Fruit fly (Drosophila melanogaster) whole organism, wandering third instar larva: ENCODE results near the gene CG34026.

Experiments used
- Abd-B ChIP-seq: fragments of >200 bp; optimal IDR thresholded peaks from 2 replicates; lab custom pipeline; 2017; ENCODE audit warnings: missing biosample characterization, missing genetic modification characterization
- CG32264 ChIP-seq: fragments of 200-800 bp; sonication (Bioruptor generic); optimal IDR thresholded peaks from 2 replicates; lab custom pipeline; 2016; ENCODE audit warnings: missing biosample characterization, missing genetic modification characterization
- CG9705 ChIP-seq: fragments of 200-800 bp; sonication (Bioruptor generic); optimal IDR thresholded peaks from 2 replicates; lab custom pipeline; 2018; ENCODE audit warnings: missing biosample characterization, mild to moderate bottlenecking, missing genetic modification characterization
- CrebA ChIP-seq: fragments of 200-800 bp; sonication (Bioruptor generic); optimal IDR thresholded peaks from 2 replicates; lab custom pipeline; 2016; ENCODE audit warnings: missing biosample characterization, mild to moderate bottlenecking, missing genetic modification characterization, borderline replicate concordance
- Dfd ChIP-seq: fragments of >200 bp; optimal IDR thresholded peaks from 2 replicates; lab custom pipeline; 2017; ENCODE audit warnings: missing biosample characterization, missing genetic modification characterization
- Dif ChIP-seq: fragments of 200-275, 200-300 bp; sonication (Bioruptor generic); optimal IDR thresholded peaks from 2 replicates; lab custom pipeline; 2018; ENCODE audit warnings: missing biosample characterization, missing genetic modification characterization; ENCODE audit not compliant: partially characterized antibody
- GATAd ChIP-seq: sonication (Bioruptor generic); optimal IDR thresholded peaks from 2 replicates; lab custom pipeline; 2016; ENCODE audit warnings: missing biosample characterization, missing genetic modification characterization
- HLH106 ChIP-seq: fragments of 200-800 bp; optimal IDR thresholded peaks from 3 replicates; lab custom pipeline; 2019; ENCODE audit warnings: missing biosample characterization, mild to moderate bottlenecking, missing genetic modification characterization, moderate library complexity
- Hnf4 ChIP-seq: fragments of 200-800 bp; sonication (Bioruptor generic); optimal IDR thresholded peaks from 2 replicates; lab custom pipeline; 2016; ENCODE audit warnings: missing biosample characterization, mild to moderate bottlenecking, missing genetic modification characterization
- Hr78 ChIP-seq: fragments of >200 bp; optimal IDR thresholded peaks from 2 replicates; lab custom pipeline; 2017; ENCODE audit warnings: missing biosample characterization, missing genetic modification characterization
- Hr83 ChIP-seq: fragments of 200-300 bp; sonication (Bioruptor generic); optimal IDR thresholded peaks from 2 replicates; lab custom pipeline; 2016; ENCODE audit warnings: missing biosample characterization, mild to moderate bottlenecking, missing genetic modification characterization, moderate library complexity; ENCODE audit not compliant: poor library complexity, severe bottlenecking
- Jra ChIP-seq: sonication (Bioruptor generic); optimal IDR thresholded peaks from 2 replicates; lab custom pipeline; 2016; ENCODE audit warnings: missing biosample characterization, missing genetic modification characterization
- Mio ChIP-seq: sonication (Bioruptor generic); optimal IDR thresholded peaks from 2 replicates; lab custom pipeline; 2016; ENCODE audit warnings: missing biosample characterization, missing genetic modification characterization
- Myc ChIP-seq: fragments of >200 bp; optimal IDR thresholded peaks from 2 replicates; lab custom pipeline; 2017
- N ChIP-seq: fragments of >200 bp; optimal IDR thresholded peaks from 2 replicates; lab custom pipeline; 2018; ENCODE audit warnings: missing biosample characterization, missing external identifiers, missing genetic modification characterization
- OdsH ChIP-seq: fragments of 200-800 bp; sonication (Bioruptor generic); optimal IDR thresholded peaks from 2 replicates; lab custom pipeline; 2016; ENCODE audit warnings: missing biosample characterization, mild to moderate bottlenecking, missing genetic modification characterization
- Rel ChIP-seq, 2 experiments: fragments of 200-800 bp; sonication (Bioruptor generic) in 1 of 2; optimal IDR thresholded peaks; 2 replicates in 1 of 2; 3 replicates in 1 of 2; lab custom pipeline; 2016 to 2019; ENCODE audit warnings: mild to moderate bottlenecking in 2 of 2, missing biosample characterization in 2 of 2, missing genetic modification characterization in 2 of 2, moderate library complexity in 1 of 2
- Sp1 ChIP-seq: fragments of 200-800 bp; sonication (Bioruptor generic); optimal IDR thresholded peaks from 3 replicates; lab custom pipeline; 2019; ENCODE audit warnings: missing biosample characterization, mild to moderate bottlenecking, missing genetic modification characterization, moderate library complexity
- Vsx2 ChIP-seq: fragments of 200-300, 225-300 bp; sonication (Bioruptor generic); optimal IDR thresholded peaks from 2 replicates; lab custom pipeline; 2018; ENCODE audit warnings: missing biosample characterization, missing genetic modification characterization; ENCODE audit not compliant: partially characterized antibody
- br ChIP-seq: fragments of 200-800 bp; sonication (Bioruptor generic); optimal IDR thresholded peaks from 2 replicates; lab custom pipeline; 2016; ENCODE audit warnings: missing biosample characterization, missing genetic modification characterization
- brk ChIP-seq: fragments of 200-800 bp; sonication (Bioruptor generic); optimal IDR thresholded peaks from 2 replicates; lab custom pipeline; 2016; ENCODE audit warnings: missing biosample characterization, mild to moderate bottlenecking, missing genetic modification characterization
- dl ChIP-seq, 2 experiments: fragments of 175-275, 200-275 bp in 1 of 2; fragments of 200-275 bp in 1 of 2; sonication (Bioruptor generic); optimal IDR thresholded peaks; lab custom pipeline; 2018; ENCODE audit warnings: mild to moderate bottlenecking in 2 of 2, missing biosample characterization in 2 of 2, missing genetic modification characterization in 2 of 2, moderate library complexity in 2 of 2; ENCODE audit not compliant: partially characterized antibody in 2 of 2, insufficient read depth in 1 of 2
- dmrt93B ChIP-seq: fragments of 200-800 bp; sonication (Bioruptor generic); optimal IDR thresholded peaks from 2 replicates; lab custom pipeline; 2018; ENCODE audit warnings: missing biosample characterization, mild to moderate bottlenecking, missing genetic modification characterization
- dsf ChIP-seq: sonication (Bioruptor generic); optimal IDR thresholded peaks from 2 replicates; lab custom pipeline; 2016; ENCODE audit warnings: missing biosample characterization, missing genetic modification characterization, borderline replicate concordance
- ey ChIP-seq: fragments of 200-800 bp; sonication (Bioruptor generic); optimal IDR thresholded peaks from 2 replicates; lab custom pipeline; 2016; ENCODE audit warnings: missing biosample characterization, missing genetic modification characterization
- foxo ChIP-seq, 2 experiments: fragments of 200-800 bp; sonication (Bioruptor generic); optimal IDR thresholded peaks; 2 replicates in 1 of 2; 3 replicates in 1 of 2; lab custom pipeline; 2016 to 2017; ENCODE audit warnings: missing biosample characterization in 2 of 2, missing genetic modification characterization in 2 of 2
- fru ChIP-seq: fragments of 200-800 bp; sonication (Bioruptor generic); optimal IDR thresholded peaks from 3 replicates; lab custom pipeline; 2016; ENCODE audit warnings: missing biosample characterization, mild to moderate bottlenecking, missing genetic modification characterization
- h ChIP-seq: fragments of 200-800 bp; sonication (Bioruptor generic); optimal IDR thresholded peaks from 3 replicates; lab custom pipeline; 2016; ENCODE audit warnings: missing biosample characterization, mild to moderate bottlenecking, missing genetic modification characterization
- jim ChIP-seq: fragments of 175-275, 200-325 bp; sonication (Bioruptor generic); optimal IDR thresholded peaks from 2 replicates; lab custom pipeline; 2016; ENCODE audit warnings: missing biosample characterization, mild to moderate bottlenecking, missing genetic modification characterization
- lola ChIP-seq: fragments of >200 bp; optimal IDR thresholded peaks from 2 replicates; lab custom pipeline; 2017; ENCODE audit warnings: missing biosample characterization, missing genetic modification characterization
- pan ChIP-seq: fragments of >200 bp; optimal IDR thresholded peaks from 2 replicates; lab custom pipeline; 2017
- psq ChIP-seq: fragments of 200-800 bp; sonication (Bioruptor generic); optimal IDR thresholded peaks from 3 replicates; lab custom pipeline; 2017; ENCODE audit warnings: missing biosample characterization, mild to moderate bottlenecking, missing genetic modification characterization, moderate library complexity
- rgr ChIP-seq: fragments of 200-800 bp; sonication (Bioruptor generic); optimal IDR thresholded peaks from 3 replicates; lab custom pipeline; 2016; ENCODE audit warnings: missing biosample characterization, mild to moderate bottlenecking, missing genetic modification characterization
- sage ChIP-seq: fragments of 200-800 bp; sonication (Bioruptor generic); optimal IDR thresholded peaks from 2 replicates; lab custom pipeline; 2016; ENCODE audit warnings: missing biosample characterization, mild to moderate bottlenecking, missing genetic modification characterization
- sv ChIP-seq: fragments of 200-800 bp; sonication (Bioruptor generic); optimal IDR thresholded peaks from 3 replicates; lab custom pipeline; 2016; ENCODE audit warnings: missing biosample characterization, missing genetic modification characterization
- tai ChIP-seq: sonication (Bioruptor generic); optimal IDR thresholded peaks from 2 replicates; lab custom pipeline; 2016; ENCODE audit warnings: missing biosample characterization, missing genetic modification characterization
- usp ChIP-seq: fragments of >200 bp; optimal IDR thresholded peaks from 2 replicates; lab custom pipeline; 2017; ENCODE audit warnings: missing biosample characterization, missing genetic modification characterization
- woc ChIP-seq: sonication (Bioruptor generic); optimal IDR thresholded peaks from 2 replicates; lab custom pipeline; 2016; ENCODE audit warnings: missing biosample characterization, mild to moderate bottlenecking, missing genetic modification characterization

Gene CG34026

DNA sequence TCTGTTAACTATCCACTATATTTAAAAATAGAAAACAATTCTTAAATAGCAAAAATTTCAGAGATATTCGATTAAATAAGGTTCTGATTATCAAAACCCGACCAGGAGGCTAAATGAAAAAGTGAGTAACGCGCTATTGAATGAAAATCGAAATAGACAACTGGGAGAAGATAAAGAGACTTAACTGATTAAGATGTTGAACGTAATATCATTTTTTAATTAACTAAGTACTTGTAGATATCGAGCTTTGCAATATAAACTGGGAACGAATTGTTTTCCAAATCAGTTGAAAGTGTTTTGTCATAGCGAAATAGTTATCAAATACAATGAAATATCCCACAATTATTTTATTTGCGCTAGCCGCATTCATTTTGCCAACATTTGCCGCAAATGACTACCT, at the start of gene CG34026:
Gene CG34026, plus strand, starts transcription at position 301 of the 400 bp plus-strand sequence.
- TF ChIP-seq lola (GFP tag; lab: Kevin White, UChicago) (no peak), HLH106 (no peak), Myc (no peak), usp (no peak), dmrt93B (GFP tag; lab: Kevin White, UChicago) (no peak), h (no peak), fru (GFP tag; lab: Kevin White, UChicago) (no peak), OdsH (GFP tag; lab: Kevin White, UChicago) (no peak), dsf (GFP tag; lab: Kevin White, UChicago) (no peak), Rel (GFP tag; optimal IDR thresholded peaks at IDR 0.05; lab: Kevin White, UChicago) (no peak), Rel (tag; optimal IDR thresholded peaks at IDR 0.05; lab: Kevin White, UChicago) (no peak), Dfd (GFP tag; lab: Kevin White, UChicago) (no peak), Mio (GFP tag; lab: Kevin White, UChicago) (no peak)

DNA sequence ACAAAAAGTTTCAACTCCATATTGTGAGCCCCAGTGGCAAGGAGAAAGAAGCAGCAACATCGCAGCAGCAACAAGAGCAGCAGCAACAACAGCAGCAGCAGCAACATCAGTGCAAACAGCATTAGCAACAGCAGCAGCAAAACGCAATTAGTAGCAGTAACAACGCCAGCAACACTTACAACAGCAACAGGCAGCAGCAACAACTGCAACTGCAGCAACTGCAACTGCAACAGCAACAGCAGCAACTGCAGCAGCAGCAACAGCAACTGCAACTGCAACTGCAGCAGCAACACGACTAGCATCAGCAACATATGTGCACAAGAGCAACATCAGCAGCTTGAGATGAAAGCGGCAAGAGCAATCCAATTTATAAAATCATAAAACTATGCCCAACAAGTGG, 48.4 kb upstream of the CG34026 start:
- TF ChIP-seq Dfd (GFP tag; lab: Kevin White, UChicago) (peak; percentile 83), Sp1 (GFP tag; lab: Kevin White, UChicago) (no peak)

DNA sequence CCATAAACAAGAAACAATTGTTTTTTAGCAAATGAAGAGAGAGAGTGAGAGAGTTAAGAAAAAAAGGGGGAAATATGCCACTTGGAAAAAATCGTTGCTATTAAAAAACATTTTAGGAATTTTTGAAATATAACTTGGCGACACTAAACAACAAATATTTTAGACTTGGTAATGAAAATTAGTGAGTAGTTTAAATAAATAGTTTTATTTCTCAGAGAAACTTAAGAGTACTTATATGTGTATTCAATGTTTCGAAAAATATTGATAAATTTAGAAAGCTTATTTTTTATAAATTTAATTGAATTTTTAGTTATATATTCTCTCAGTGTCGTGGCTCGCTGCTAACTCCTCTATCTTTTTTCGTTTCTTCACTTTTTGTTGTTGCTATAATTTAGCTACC, 47.7 kb upstream of the CG34026 start:
- TF ChIP-seq Dif (GFP tag; lab: Kevin White, UChicago) = no peak
- TF ChIP-seq fru (GFP tag; lab: Kevin White, UChicago) = peak; percentile 27
- TF ChIP-seq h = no peak
- TF ChIP-seq dsf (GFP tag; lab: Kevin White, UChicago) = no peak
- peak; percentile 50 for TF ChIP-seq HLH106
- no peak for TF ChIP-seq ey (GFP tag; lab: Kevin White, UChicago)
- peak; percentile 18 for TF ChIP-seq rgr (GFP tag; lab: Kevin White, UChicago)
- no peak for TF ChIP-seq Hr78 (GFP tag; lab: Kevin White, UChicago)
- TF ChIP-seq dl (GFP tag; optimal IDR thresholded peaks at IDR 0.05; lab: Kevin White, UChicago; ENCODE audit: insufficient read depth in 1 of 2, partially characterized antibody in 2 of 2) = no peak
- peak; percentile 31 for TF ChIP-seq psq (GFP tag; lab: Kevin White, UChicago)
- no peak for TF ChIP-seq CG9705
- TF ChIP-seq woc (GFP tag; lab: Kevin White, UChicago) = no peak
- TF ChIP-seq pan = no peak
- TF ChIP-seq OdsH (GFP tag; lab: Kevin White, UChicago) = peak; percentile 1
- no peak for TF ChIP-seq GATAd
- TF ChIP-seq N (GFP tag; lab: Kevin White, UChicago) = no peak
- no peak for TF ChIP-seq Vsx2 (GFP tag; lab: Kevin White, UChicago)
- TF ChIP-seq Jra = no peak
- peak; percentile 46 for TF ChIP-seq Sp1 (GFP tag; lab: Kevin White, UChicago)
- TF ChIP-seq foxo (GFP tag; optimal IDR thresholded peaks at IDR 0.05; lab: Kevin White, UChicago) = peak in 1 of 2 experiments; percentile 43

DNA sequence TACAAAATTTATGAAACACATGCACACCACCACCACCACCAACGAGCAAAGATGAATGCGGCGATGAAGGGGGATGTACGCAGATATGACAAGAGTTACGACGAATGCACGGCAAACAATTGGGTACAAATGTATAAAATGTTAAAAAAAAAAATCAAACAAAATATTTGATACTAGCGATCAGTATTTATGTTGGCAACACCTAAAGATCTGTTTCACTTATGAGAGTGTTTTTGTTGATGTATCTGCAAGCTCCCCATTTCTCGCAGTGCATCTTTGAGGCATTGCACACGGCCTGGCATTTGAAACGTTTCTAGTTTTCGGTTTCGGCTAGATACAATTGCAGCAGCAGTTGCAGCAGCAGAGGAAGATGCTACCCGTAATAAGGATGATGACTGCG, 46.8 kb upstream of the CG34026 start:
- no peak for TF ChIP-seq Myc
- TF ChIP-seq CrebA (GFP tag; lab: Kevin White, UChicago) = no peak
- no peak for TF ChIP-seq Dfd (GFP tag; lab: Kevin White, UChicago)
- no peak for TF ChIP-seq tai
- peak; percentile 28 for TF ChIP-seq OdsH (GFP tag; lab: Kevin White, UChicago)
- TF ChIP-seq HLH106 = peak; percentile 17
- TF ChIP-seq woc (GFP tag; lab: Kevin White, UChicago) = no peak
- no peak for TF ChIP-seq Abd-B (GFP tag; lab: Kevin White, UChicago)
- no peak for TF ChIP-seq Dif (GFP tag; lab: Kevin White, UChicago)
- no peak for TF ChIP-seq lola (GFP tag; lab: Kevin White, UChicago)
- TF ChIP-seq Hr78 (GFP tag; lab: Kevin White, UChicago) = no peak
- no peak for TF ChIP-seq CG9705
- no peak for TF ChIP-seq Hr83 (GFP tag; lab: Kevin White, UChicago)
- TF ChIP-seq rgr (GFP tag; lab: Kevin White, UChicago) = peak; percentile 54
- no peak for TF ChIP-seq CG32264 (GFP tag; lab: Kevin White, UChicago)
- no peak for TF ChIP-seq N (GFP tag; lab: Kevin White, UChicago)
- TF ChIP-seq ey (GFP tag; lab: Kevin White, UChicago) = peak; percentile 55
- TF ChIP-seq foxo (GFP tag; optimal IDR thresholded peaks at IDR 0.05; lab: Kevin White, UChicago) = peak in 1 of 2 experiments; percentile 72
- peak; percentile 4 for TF ChIP-seq psq (GFP tag; lab: Kevin White, UChicago)
- peak; percentile 53 for TF ChIP-seq Sp1 (GFP tag; lab: Kevin White, UChicago)
- TF ChIP-seq sv (GFP tag; lab: Kevin White, UChicago) = peak; percentile 66
- TF ChIP-seq Vsx2 (GFP tag; lab: Kevin White, UChicago) = no peak
- peak; percentile 44 for TF ChIP-seq Hnf4 (GFP tag; lab: Kevin White, UChicago)
- no peak for TF ChIP-seq sage
- no peak for TF ChIP-seq pan
- TF ChIP-seq br (GFP tag; lab: Kevin White, UChicago) = peak; percentile 10
- TF ChIP-seq fru (GFP tag; lab: Kevin White, UChicago) = peak; percentile 51
- no peak for TF ChIP-seq dsf (GFP tag; lab: Kevin White, UChicago)
- no peak for TF ChIP-seq brk (GFP tag; lab: Kevin White, UChicago)
- TF ChIP-seq Rel (GFP tag; optimal IDR thresholded peaks at IDR 0.05; lab: Kevin White, UChicago) = no peak
- no peak for TF ChIP-seq Rel (tag; optimal IDR thresholded peaks at IDR 0.05; lab: Kevin White, UChicago)
- no peak for TF ChIP-seq dl (GFP tag; optimal IDR thresholded peaks at IDR 0.05; lab: Kevin White, UChicago; ENCODE audit: insufficient read depth in 1 of 2, partially characterized antibody in 2 of 2)
- no peak for TF ChIP-seq jim (GFP tag; lab: Kevin White, UChicago)
- peak; percentile 45 for TF ChIP-seq dmrt93B (GFP tag; lab: Kevin White, UChicago)
- TF ChIP-seq Jra = no peak
- peak; percentile 70 for TF ChIP-seq h
- TF ChIP-seq Mio (GFP tag; lab: Kevin White, UChicago) = no peak
- TF ChIP-seq usp = no peak
- no peak for TF ChIP-seq GATAd
